Fruit fly (Drosophila melanogaster) whole organism, embryonic: ENCODE data around the gene Spf45.

Source experiments
- CG13775 ChIP-seq: fragments of 200-800 bp; sonication (Bioruptor generic); optimal IDR thresholded peaks from 3 replicates; lab custom pipeline; 2017; ENCODE audit warnings: missing biosample characterization, mild to moderate bottlenecking, missing genetic modification characterization
- CG18476 ChIP-seq: fragments of 200-800 bp; sonication (Bioruptor generic); optimal IDR thresholded peaks from 2 replicates; lab custom pipeline; 2016; ENCODE audit warnings: missing biosample characterization, mild to moderate bottlenecking, missing genetic modification characterization
- CG32767 ChIP-seq: fragments of 200-800 bp; sonication (Bioruptor generic); IDR thresholded peaks from 2 replicates; pipeline ENCODE4 v1.3.6; 2022; ENCODE audit warnings: missing biosample characterization, missing genetic modification characterization
- CG32772 ChIP-seq: fragments of 200-800 bp; sonication (Bioruptor generic); IDR thresholded peaks from 2 replicates; pipeline ENCODE4 v1.3.6; 2022; ENCODE audit warnings: missing biosample characterization, missing genetic modification characterization
- CG4328 ChIP-seq: fragments of 200-800 bp; sonication (Bioruptor generic); optimal IDR thresholded peaks from 3 replicates; lab custom pipeline; 2017; ENCODE audit warnings: missing biosample characterization, missing genetic modification reagents, missing genetic modification characterization
- CG8281 ChIP-seq: fragments of 200-800 bp; sonication (Bioruptor generic); optimal IDR thresholded peaks from 2 replicates; lab custom pipeline; 2018; ENCODE audit warnings: missing biosample characterization, mild to moderate bottlenecking, missing genetic modification characterization, moderate library complexity
- D19A ChIP-seq: fragments of 200-800 bp; optimal IDR thresholded peaks from 3 replicates; lab custom pipeline; 2019; ENCODE audit warnings: missing biosample characterization, mild to moderate bottlenecking, missing genetic modification characterization, moderate library complexity
- HLH4C ChIP-seq: fragments of 200-800 bp; sonication (Bioruptor generic); IDR thresholded peaks from 3 replicates; pipeline ENCODE4 v1.3.6; 2022; ENCODE audit warnings: missing biosample characterization, missing genetic modification characterization; ENCODE audit not compliant: partially characterized antibody
- fd102C ChIP-seq: fragments of 200-800 bp; sonication (Bioruptor generic); optimal IDR thresholded peaks from 2 replicates; lab custom pipeline; 2018; ENCODE audit warnings: missing biosample characterization, mild to moderate bottlenecking, missing genetic modification characterization, moderate library complexity
- h ChIP-seq: fragments of >200 bp; optimal IDR thresholded peaks from 2 replicates; lab custom pipeline; 2017
- sim ChIP-seq: fragments of 200-800 bp; sonication (Bioruptor generic); IDR thresholded peaks from 2 replicates; pipeline ENCODE4 v1.3.6; 2022; ENCODE audit warnings: missing biosample characterization, missing genetic modification characterization
- toy ChIP-seq: fragments of 200-800 bp; sonication (Bioruptor generic); IDR thresholded peaks from 2 replicates; pipeline ENCODE4 v1.3.6; 2022; ENCODE audit warnings: missing biosample characterization, missing genetic modification characterization
- zen ChIP-seq: fragments of 200-800 bp; sonication (Bioruptor generic); optimal IDR thresholded peaks from 3 replicates; lab custom pipeline; 2018; ENCODE audit warnings: missing biosample characterization, mild to moderate bottlenecking, missing genetic modification characterization, moderate library complexity

dm6 chr2L:23068832-23069157, 609 bp upstream of the Spf45 start:
- no peak for TF ChIP-seq zen (tag; lab: Kevin White, UChicago)
- TF ChIP-seq D19A: no peak
- TF ChIP-seq h: no peak
- no peak for TF ChIP-seq CG32767
- no peak for TF ChIP-seq CG4328 (GFP tag; lab: Kevin White, UChicago)
- no peak for TF ChIP-seq CG8281 (tag; lab: Kevin White, UChicago)
- TF ChIP-seq HLH4C (GFP tag; lab: Robert Waterston, UW): no peak
- no peak for TF ChIP-seq CG13775 (GFP tag; lab: Kevin White, UChicago)
- no peak for TF ChIP-seq sim
- no peak for TF ChIP-seq CG32772
- TF ChIP-seq CG18476: no peak
- TF ChIP-seq fd102C (GFP tag; lab: Kevin White, UChicago): no peak
- no peak for TF ChIP-seq toy (GFP tag; lab: Robert Waterston, UW)
